Worm (Caenorhabditis elegans) whole organism, L2 larva: Measurements from ENCODE around the gene nhr-177.

Source experiments
- F13H6.1 ChIP-seq: sonication (generic microtip); optimal IDR thresholded peaks from 2 replicates; lab custom pipeline; 2016; ENCODE audit warnings: missing genetic modification characterization, missing compliant biosample characterization
- R02D3.7 ChIP-seq: fragments of 150-350 bp; optimal IDR thresholded peaks from 2 replicates; lab custom pipeline; 2014; ENCODE audit warnings: missing biosample characterization, missing genetic modification characterization
- ZK546.5 ChIP-seq: sonication (generic microtip); optimal IDR thresholded peaks from 2 replicates; lab custom pipeline; 2017; ENCODE audit warnings: missing biosample characterization, missing genetic modification characterization
- aly-2 ChIP-seq: fragments of 150-350 bp; optimal IDR thresholded peaks from 2 replicates; lab custom pipeline; 2014; ENCODE audit warnings: missing biosample characterization, missing genetic modification characterization
- blmp-1 ChIP-seq: sonication (generic microtip); optimal IDR thresholded peaks from 2 replicates; lab custom pipeline; 2017; ENCODE audit warnings: missing genetic modification characterization, mild to moderate bottlenecking, missing compliant biosample characterization, antibody characterized with exemption, moderate library complexity; ENCODE audit not compliant: insufficient read depth
- ceh-16 ChIP-seq: fragments of 150-350 bp; optimal IDR thresholded peaks from 2 replicates; lab custom pipeline; 2014; ENCODE audit warnings: missing biosample characterization, missing genetic modification characterization
- crh-2 ChIP-seq: sonication (generic microtip); optimal IDR thresholded peaks from 2 replicates; lab custom pipeline; 2017; ENCODE audit warnings: missing biosample characterization, missing genetic modification characterization
- dmd-4 ChIP-seq: sonication (generic microtip); optimal IDR thresholded peaks from 2 replicates; lab custom pipeline; 2017; ENCODE audit warnings: missing biosample characterization, missing genetic modification characterization
- egl-27 ChIP-seq: sonication (generic microtip); optimal IDR thresholded peaks from 3 replicates; lab custom pipeline; 2017; ENCODE audit warnings: missing biosample characterization, missing genetic modification reagents, missing genetic modification characterization
- elt-1 ChIP-seq: fragments of 150-350 bp; optimal IDR thresholded peaks from 2 replicates; lab custom pipeline; 2014; ENCODE audit warnings: missing biosample characterization, missing genetic modification characterization
- elt-3 ChIP-seq: sonication (generic microtip); optimal IDR thresholded peaks from 2 replicates; lab custom pipeline; 2017; ENCODE audit warnings: missing biosample characterization, missing genetic modification characterization
- fos-1 ChIP-seq: fragments of 150-350 bp; optimal IDR thresholded peaks from 2 replicates; lab custom pipeline; 2014; ENCODE audit warnings: missing biosample characterization, missing genetic modification characterization
- gmeb-1 ChIP-seq: fragments of 150-350 bp; optimal IDR thresholded peaks from 2 replicates; lab custom pipeline; 2014; ENCODE audit warnings: missing biosample characterization, missing genetic modification characterization
- lin-39 ChIP-seq: fragments of 150-350 bp; optimal IDR thresholded peaks from 2 replicates; lab custom pipeline; 2014; ENCODE audit warnings: missing biosample characterization, missing genetic modification reagents, missing genetic modification characterization
- lsy-2 ChIP-seq, 2 experiments: fragments of 150-350 bp in 1 of 2; sonication (generic microtip) in 1 of 2; optimal IDR thresholded peaks; 2 replicates each; lab custom pipeline; 2014 to 2017; ENCODE audit warnings: missing biosample characterization in 2 of 2, missing genetic modification characterization in 2 of 2
- mab-5 ChIP-seq: fragments of 150-350 bp; optimal IDR thresholded peaks from 2 replicates; lab custom pipeline; 2014; ENCODE audit warnings: missing biosample characterization, missing genetic modification characterization
- nhr-11 ChIP-seq: fragments of 150-350 bp; optimal IDR thresholded peaks from 2 replicates; lab custom pipeline; 2014; ENCODE audit warnings: missing biosample characterization, missing genetic modification characterization
- nhr-12 ChIP-seq: fragments of 150-350 bp; optimal IDR thresholded peaks from 2 replicates; lab custom pipeline; 2014; ENCODE audit warnings: missing biosample characterization, missing genetic modification characterization
- nhr-129 ChIP-seq: fragments of 150-350 bp; optimal IDR thresholded peaks from 2 replicates; lab custom pipeline; 2014; ENCODE audit warnings: missing biosample characterization, missing genetic modification characterization
- nhr-21 ChIP-seq: fragments of 150-350 bp; optimal IDR thresholded peaks from 2 replicates; lab custom pipeline; 2014; ENCODE audit warnings: missing biosample characterization, missing genetic modification characterization
- nhr-237 ChIP-seq: fragments of 150-350 bp; optimal IDR thresholded peaks from 2 replicates; lab custom pipeline; 2014; ENCODE audit warnings: missing biosample characterization, missing genetic modification characterization
- nhr-25 ChIP-seq: fragments of 150-350 bp; sonication (generic microtip); optimal IDR thresholded peaks from 3 replicates; lab custom pipeline; 2014; ENCODE audit warnings: missing biosample characterization, missing genetic modification characterization
- nhr-6 ChIP-seq: fragments of 150-350 bp; optimal IDR thresholded peaks from 2 replicates; lab custom pipeline; 2014; ENCODE audit warnings: missing biosample characterization, missing genetic modification characterization
- nhr-77 ChIP-seq: fragments of 150-350 bp; optimal IDR thresholded peaks from 2 replicates; lab custom pipeline; 2014; ENCODE audit warnings: missing biosample characterization, missing genetic modification characterization
- skn-1 ChIP-seq: sonication (generic microtip); optimal IDR thresholded peaks from 2 replicates; lab custom pipeline; 2017; ENCODE audit warnings: missing biosample characterization, missing genetic modification characterization
- sma-3 ChIP-seq: sonication (generic microtip); optimal IDR thresholded peaks from 2 replicates; lab custom pipeline; 2016; ENCODE audit warnings: missing genetic modification reagents, missing genetic modification characterization, missing compliant biosample characterization
- sma-9 ChIP-seq, 2 experiments: fragments of 150-350 bp in 1 of 2; sonication (generic microtip) in 1 of 2; optimal IDR thresholded peaks; 2 replicates each; lab custom pipeline; 2014 to 2016; ENCODE audit warnings: missing genetic modification characterization in 2 of 2, mild to moderate bottlenecking in 1 of 2, missing biosample characterization in 1 of 2, missing compliant biosample characterization in 1 of 2, missing genetic modification reagents in 1 of 2, moderate library complexity in 1 of 2
- snpc-4 ChIP-seq: fragments of 150-350 bp; optimal IDR thresholded peaks from 2 replicates; lab custom pipeline; 2014; ENCODE audit warnings: missing biosample characterization, missing genetic modification characterization
- unc-39 ChIP-seq: fragments of 150-350 bp; optimal IDR thresholded peaks from 2 replicates; lab custom pipeline; 2014; ENCODE audit warnings: missing biosample characterization, missing genetic modification characterization
- unc-55 ChIP-seq: fragments of 150-350 bp; sonication (generic microtip); optimal IDR thresholded peaks from 3 replicates; lab custom pipeline; 2014; ENCODE audit warnings: missing biosample characterization, missing genetic modification reagents, missing genetic modification characterization
- unc-62 ChIP-seq: fragments of 150-350 bp; optimal IDR thresholded peaks from 2 replicates; lab custom pipeline; 2014; ENCODE audit warnings: missing biosample characterization, missing genetic modification reagents, missing genetic modification characterization
- zag-1 ChIP-seq: fragments of 150-350 bp; optimal IDR thresholded peaks from 2 replicates; lab custom pipeline; 2014; ENCODE audit warnings: missing biosample characterization, missing genetic modification characterization
- ztf-1 ChIP-seq: fragments of 200-800 bp; sonication (Bioruptor generic); conservative IDR thresholded peaks from 2 replicates; pipeline ENCODE4 v1.3.6; 2022; ENCODE audit warnings: missing genetic modification characterization, missing compliant biosample characterization
- ztf-11 ChIP-seq: sonication (generic microtip); optimal IDR thresholded peaks from 2 replicates; lab custom pipeline; 2017; ENCODE audit warnings: missing biosample characterization, missing genetic modification characterization
- ztf-4 ChIP-seq: fragments of 150-350 bp; optimal IDR thresholded peaks from 2 replicates; lab custom pipeline; 2014; ENCODE audit warnings: missing biosample characterization, missing genetic modification characterization

Gene nhr-177

ce11 chrV:1627269-1627668 lies 17.2 kb downstream of the nhr-177 start (continued):
- TF ChIP-seq ceh-16, result no peak
- no peak for TF ChIP-seq ztf-1 (GFP tag; lab: Robert Waterston, UW)
- no peak for TF ChIP-seq nhr-6
- no peak for TF ChIP-seq skn-1 (tag; lab: Kevin White, UChicago)
- TF ChIP-seq zag-1 (tag; lab: Kevin White, UChicago), result no peak
- TF ChIP-seq nhr-12 (tag; lab: Kevin White, UChicago), result no peak
- no peak for TF ChIP-seq ztf-4 (tag; lab: Kevin White, UChicago)
- TF ChIP-seq fos-1, result peak; percentile 35
- no peak for TF ChIP-seq nhr-237 (tag; lab: Kevin White, UChicago)
- TF ChIP-seq aly-2 (tag; lab: Kevin White, UChicago), result no peak
- TF ChIP-seq unc-62, result no peak
- peak; percentile 56 for TF ChIP-seq sma-9 (GFP tag; optimal IDR thresholded peaks at IDR 0.05; lab: Kevin White, UChicago)
- no peak for TF ChIP-seq sma-9 (tag; optimal IDR thresholded peaks at IDR 0.05; lab: Kevin White, UChicago)
- TF ChIP-seq elt-3 (tag; lab: Kevin White, UChicago), result no peak
- TF ChIP-seq snpc-4 (tag; lab: Kevin White, UChicago), result no peak
- no peak for TF ChIP-seq blmp-1 (tag; lab: Kevin White, UChicago)
- no peak for TF ChIP-seq ztf-11
- TF ChIP-seq F13H6.1, result peak; percentile 84
- TF ChIP-seq, all 48 proteins: peak for 8

ce11 chrV:1629329-1629728 lies 19.3 kb downstream of the nhr-177 start, which contains the start of gene nhr-238:
Gene nhr-238 (minus strand): TSS chrV:1629432.
- TF ChIP-seq nhr-21 (tag; lab: Kevin White, UChicago), result no peak
- TF ChIP-seq nhr-129 (tag; lab: Kevin White, UChicago), result peak; percentile 93
- TF ChIP-seq nhr-77, result peak; percentile 84
- TF ChIP-seq fos-1, result no peak

ce11 chrV:1631148-1631547 lies 21.1 kb downstream of the nhr-177 start, which contains the start of gene Y46H3D.8:
Gene Y46H3D.8 (minus strand): TSS chrV:1631248.
- TF ChIP-seq egl-27 (no peak), lin-39 (tag; lab: Kevin White, UChicago) (no peak), unc-39 (tag; lab: Kevin White, UChicago) (no peak), mab-5 (tag; lab: Kevin White, UChicago) (no peak), F13H6.1 (no peak), R02D3.7 (tag; lab: Kevin White, UChicago) (no peak), sma-9 (GFP tag; optimal IDR thresholded peaks at IDR 0.05; lab: Kevin White, UChicago) (no peak), sma-9 (tag; optimal IDR thresholded peaks at IDR 0.05; lab: Kevin White, UChicago) (no peak), nhr-25 (tag; lab: Kevin White, UChicago) (no peak), dmd-4 (tag; lab: Kevin White, UChicago) (no peak), aly-2 (tag; lab: Kevin White, UChicago) (no peak), lsy-2 (tag; optimal IDR thresholded peaks at IDR 0.05; lab: Kevin White, UChicago) (no peak), blmp-1 (tag; lab: Kevin White, UChicago) (no peak), nhr-77 (no peak), nhr-6 (no peak), ztf-1 (GFP tag; lab: Robert Waterston, UW) (no peak), fos-1 (no peak)

- no peak for TF ChIP-seq nhr-77
- no peak for TF ChIP-seq egl-27
- TF ChIP-seq zag-1 (tag; lab: Kevin White, UChicago), result no peak
- TF ChIP-seq aly-2 (tag; lab: Kevin White, UChicago), result no peak
- TF ChIP-seq nhr-12 (tag; lab: Kevin White, UChicago), result no peak
- TF ChIP-seq unc-55 (GFP tag; lab: Kevin White, UChicago), result no peak
- TF ChIP-seq F13H6.1, result no peak
- TF ChIP-seq gmeb-1 (tag; lab: Kevin White, UChicago), result no peak
- no peak for TF ChIP-seq nhr-6
- no peak for TF ChIP-seq snpc-4 (tag; lab: Kevin White, UChicago)
- TF ChIP-seq crh-2 (tag; lab: Kevin White, UChicago), result no peak
- TF ChIP-seq ztf-4 (tag; lab: Kevin White, UChicago), result no peak
- TF ChIP-seq sma-3, result no peak
- TF ChIP-seq ZK546.5, result no peak
- no peak for TF ChIP-seq unc-39 (tag; lab: Kevin White, UChicago)
- TF ChIP-seq fos-1, result no peak
- no peak for TF ChIP-seq mab-5 (tag; lab: Kevin White, UChicago)
- no peak for TF ChIP-seq nhr-129 (tag; lab: Kevin White, UChicago)
- TF ChIP-seq ceh-16, result no peak
- TF ChIP-seq, all 48 proteins: peak for 0
Measured at ce11 chrV:1631717-1632116, 21.7 kb downstream of the nhr-177 start, which contains the start of gene irld-17. Gene irld-17 (plus strand): TSS chrV:1632017.

- no peak for TF ChIP-seq crh-2 (tag; lab: Kevin White, UChicago)
- no peak for TF ChIP-seq dmd-4 (tag; lab: Kevin White, UChicago)
- TF ChIP-seq nhr-11 (tag; lab: Kevin White, UChicago), result no peak
- TF ChIP-seq sma-9 (GFP tag; optimal IDR thresholded peaks at IDR 0.05; lab: Kevin White, UChicago), result no peak
- TF ChIP-seq sma-9 (tag; optimal IDR thresholded peaks at IDR 0.05; lab: Kevin White, UChicago), result no peak
- TF ChIP-seq elt-1 (tag; lab: Kevin White, UChicago), result no peak
- no peak for TF ChIP-seq snpc-4 (tag; lab: Kevin White, UChicago)
- TF ChIP-seq nhr-237 (tag; lab: Kevin White, UChicago), result no peak
Measured at ce11 chrV:1635859-1636258, 25.8 kb downstream of the nhr-177 start, which contains the start of gene str-222. Gene str-222 (plus strand): TSS chrV:1636159.
